Worm (Caenorhabditis elegans) whole organism, young adult: ENCODE results near the gene Y39A1A.16.

Source experiments
- B0261.1 ChIP-seq: sonication (generic microtip); optimal IDR thresholded peaks from 2 replicates; lab custom pipeline; 2016; ENCODE audit warnings: mild to moderate bottlenecking, missing genetic modification characterization, moderate library complexity, missing compliant biosample characterization
- C17E4.6 ChIP-seq: fragments of 200-800 bp; sonication (Bioruptor generic); IDR thresholded peaks from 2 replicates; pipeline ENCODE4 v1.3.6; 2022; ENCODE audit warnings: missing genetic modification reagents, missing genetic modification characterization, missing compliant biosample characterization
- F23B12.7 ChIP-seq: sonication (generic microtip); optimal IDR thresholded peaks from 2 replicates; lab custom pipeline; 2017; ENCODE audit warnings: missing genetic modification characterization, mild to moderate bottlenecking, missing compliant biosample characterization, antibody characterized with exemption, moderate library complexity; ENCODE audit not compliant: insufficient read depth
- F37B4.10 ChIP-seq: fragments of 200-800 bp; sonication (Bioruptor generic); IDR thresholded peaks from 2 replicates; pipeline ENCODE4 v1.3.6; 2022; ENCODE audit warnings: missing genetic modification characterization, missing compliant biosample characterization
- F39B2.1 ChIP-seq: fragments of 200-800 bp; sonication (Bioruptor generic); IDR thresholded peaks from 2 replicates; pipeline ENCODE4 v1.3.6; 2022; ENCODE audit warnings: missing genetic modification reagents, missing genetic modification characterization, missing compliant biosample characterization
- F49E8.2 ChIP-seq: sonication (generic microtip); optimal IDR thresholded peaks from 3 replicates; lab custom pipeline; 2017; ENCODE audit warnings: missing genetic modification characterization, mild to moderate bottlenecking, missing compliant biosample characterization, antibody characterized with exemption, moderate library complexity; ENCODE audit not compliant: insufficient read depth
- F55B11.4 ChIP-seq: sonication (generic microtip); optimal IDR thresholded peaks from 2 replicates; lab custom pipeline; 2016; ENCODE audit warnings: missing compliant biosample characterization, missing genetic modification characterization, borderline replicate concordance; ENCODE audit not compliant: insufficient read depth
- F57A8.1 ChIP-seq: fragments of 200-800 bp; sonication (Bioruptor generic); optimal IDR thresholded peaks from 2 replicates; lab custom pipeline; 2018; ENCODE audit warnings: mild to moderate bottlenecking, missing genetic modification characterization, moderate library complexity, missing compliant biosample characterization
- Y53G8AR.9 ChIP-seq: fragments of 200-800 bp; sonication (Bioruptor generic); conservative IDR thresholded peaks from 2 replicates; pipeline ENCODE4 v1.3.6; 2022; ENCODE audit warnings: missing genetic modification reagents, missing genetic modification characterization, missing compliant biosample characterization
- Y67H2A.10 ChIP-seq: fragments of 200-800 bp; sonication (Bioruptor generic); conservative IDR thresholded peaks from 2 replicates; pipeline ENCODE4 v1.3.6; 2022; ENCODE audit warnings: missing genetic modification reagents, missing genetic modification characterization, missing compliant biosample characterization
- Y79H2A.3 ChIP-seq: fragments of 200-800 bp; sonication (Bioruptor generic); conservative IDR thresholded peaks from 2 replicates; pipeline ENCODE4 v1.3.6; 2022; ENCODE audit warnings: missing genetic modification reagents, missing genetic modification characterization, missing compliant biosample characterization
- aptf-3 ChIP-seq: fragments of 200-800 bp; sonication (Bioruptor generic); IDR thresholded peaks from 2 replicates; pipeline ENCODE4 v1.3.6; 2022; ENCODE audit warnings: missing genetic modification characterization, missing compliant biosample characterization
- athp-1 ChIP-seq: sonication (generic microtip); optimal IDR thresholded peaks from 2 replicates; lab custom pipeline; 2017; ENCODE audit warnings: mild to moderate bottlenecking, missing genetic modification characterization, missing compliant biosample characterization
- attf-5 ChIP-seq: fragments of 200-800 bp; sonication (Bioruptor generic); optimal IDR thresholded peaks from 2 replicates; lab custom pipeline; 2018; ENCODE audit warnings: mild to moderate bottlenecking, missing genetic modification characterization, missing compliant biosample characterization
- attf-6 ChIP-seq: fragments of 200-800 bp; sonication (Bioruptor generic); IDR thresholded peaks from 2 replicates; pipeline ENCODE4 v1.3.6; 2022; ENCODE audit warnings: missing genetic modification reagents, missing genetic modification characterization, missing compliant biosample characterization
- bed-2 ChIP-seq: fragments of 200-800 bp; sonication (Bioruptor generic); IDR thresholded peaks from 2 replicates; pipeline ENCODE4 v1.3.6; 2022; ENCODE audit warnings: missing genetic modification reagents, missing genetic modification characterization, missing compliant biosample characterization
- ccch-3 ChIP-seq: fragments of 200-800 bp; sonication (Bioruptor generic); optimal IDR thresholded peaks from 2 replicates; lab custom pipeline; 2018; ENCODE audit warnings: mild to moderate bottlenecking, missing genetic modification characterization, missing compliant biosample characterization
- cebp-2 ChIP-seq: fragments of 200-800 bp; sonication (Bioruptor generic); IDR thresholded peaks from 2 replicates; pipeline ENCODE4 v1.3.6; 2022; ENCODE audit warnings: missing genetic modification characterization, missing compliant biosample characterization
- ceh-58 ChIP-seq: fragments of 200-800 bp; sonication (Bioruptor generic); IDR thresholded peaks from 2 replicates; pipeline ENCODE4 v1.3.6; 2022; ENCODE audit warnings: missing genetic modification characterization, missing compliant biosample characterization
- ceh-79 ChIP-seq: sonication (generic microtip); optimal IDR thresholded peaks from 2 replicates; lab custom pipeline; 2017; ENCODE audit warnings: mild to moderate bottlenecking, missing genetic modification characterization, missing compliant biosample characterization
- die-1 ChIP-seq: sonication (generic microtip); optimal IDR thresholded peaks from 2 replicates; lab custom pipeline; 2016; ENCODE audit warnings: missing genotype, mild to moderate bottlenecking, missing genetic modification characterization, missing compliant biosample characterization
- dox-1 ChIP-seq: fragments of 200-800 bp; sonication (Bioruptor generic); IDR thresholded peaks from 2 replicates; pipeline ENCODE4 v1.3.6; 2022; ENCODE audit warnings: missing genetic modification reagents, missing genetic modification characterization, missing compliant biosample characterization
- dpl-1 ChIP-seq: fragments of 150-350 bp; optimal IDR thresholded peaks from 2 replicates; lab custom pipeline; 2014; ENCODE audit warnings: missing biosample characterization, missing genetic modification reagents, missing genetic modification characterization
- egrh-3 ChIP-seq: fragments of 200-800 bp; sonication (Bioruptor generic); IDR thresholded peaks from 2 replicates; pipeline ENCODE4 v1.3.6; 2022; ENCODE audit warnings: missing genetic modification reagents, missing genetic modification characterization, missing compliant biosample characterization
- fkh-3 ChIP-seq: sonication (generic microtip); optimal IDR thresholded peaks from 2 replicates; lab custom pipeline; 2016; ENCODE audit warnings: mild to moderate bottlenecking, missing genetic modification characterization, missing compliant biosample characterization
- gei-17 ChIP-seq: fragments of 200-800 bp; sonication (Bioruptor generic); optimal IDR thresholded peaks from 2 replicates; lab custom pipeline; 2018; ENCODE audit warnings: mild to moderate bottlenecking, missing genetic modification characterization, missing compliant biosample characterization
- hlh-12 ChIP-seq: sonication (generic microtip); optimal IDR thresholded peaks from 2 replicates; lab custom pipeline; 2016; ENCODE audit warnings: missing genetic modification characterization, missing compliant biosample characterization
- hmg-1.2 ChIP-seq: fragments of 200-800 bp; sonication (Bioruptor generic); IDR thresholded peaks from 2 replicates; pipeline ENCODE4 v1.3.6; 2022; ENCODE audit warnings: missing genetic modification reagents, missing genetic modification characterization, missing compliant biosample characterization
- lag-1 ChIP-seq: fragments of 200-800 bp; sonication (Bioruptor generic); IDR thresholded peaks from 2 replicates; pipeline ENCODE4 v1.3.6; 2022; ENCODE audit warnings: missing genetic modification reagents, missing genetic modification characterization, missing compliant biosample characterization
- lin-26 ChIP-seq: fragments of 200-800 bp; sonication (Bioruptor generic); IDR thresholded peaks from 2 replicates; pipeline ENCODE4 v1.3.6; 2022; ENCODE audit warnings: missing genetic modification reagents, missing genetic modification characterization, missing compliant biosample characterization
- lsl-1 ChIP-seq: fragments of 200-800 bp; sonication (Bioruptor generic); optimal IDR thresholded peaks from 2 replicates; lab custom pipeline; 2018; ENCODE audit warnings: mild to moderate bottlenecking, missing genetic modification characterization, moderate library complexity, missing compliant biosample characterization
- madf-10 ChIP-seq: sonication (generic microtip); optimal IDR thresholded peaks from 2 replicates; lab custom pipeline; 2016; ENCODE audit warnings: mild to moderate bottlenecking, missing genetic modification characterization, missing compliant biosample characterization
- mcd-1 ChIP-seq: fragments of 200-800 bp; sonication (Bioruptor generic); IDR thresholded peaks from 2 replicates; pipeline ENCODE4 v1.3.6; 2022; ENCODE audit warnings: missing genetic modification reagents, missing genetic modification characterization, missing compliant biosample characterization
- nfya-1 ChIP-seq: sonication (generic microtip); optimal IDR thresholded peaks from 2 replicates; lab custom pipeline; 2017; ENCODE audit warnings: antibody characterized with exemption, missing compliant biosample characterization, missing genetic modification characterization, borderline replicate concordance; ENCODE audit not compliant: insufficient read depth
- nhr-179 ChIP-seq: sonication (generic microtip); optimal IDR thresholded peaks from 2 replicates; lab custom pipeline; 2016; ENCODE audit warnings: mild to moderate bottlenecking, missing genetic modification characterization, missing compliant biosample characterization
- nhr-27 ChIP-seq: fragments of 200-800 bp; sonication (Bioruptor generic); optimal IDR thresholded peaks from 2 replicates; lab custom pipeline; 2018; ENCODE audit warnings: mild to moderate bottlenecking, missing genetic modification characterization, moderate library complexity, missing compliant biosample characterization
- pbrm-1 ChIP-seq: fragments of 200-800 bp; sonication (Bioruptor generic); IDR thresholded peaks from 2 replicates; pipeline ENCODE4 v1.3.6; 2022; ENCODE audit warnings: missing genetic modification reagents, missing genetic modification characterization, missing compliant biosample characterization
- rpc-1 ChIP-seq, 2 experiments: fragments of 150-350 bp in 1 of 2; sonication (generic microtip) in 1 of 2; optimal IDR thresholded peaks; 2 replicates each; lab custom pipeline; 2014 to 2018; ENCODE audit warnings: missing biosample characterization in 1 of 2, missing genetic modification characterization in 1 of 2, missing genetic modification reagents in 1 of 2, missing genotype in 1 of 2
- sdz-38 ChIP-seq: sonication (generic microtip); optimal IDR thresholded peaks from 2 replicates; lab custom pipeline; 2016; ENCODE audit warnings: missing genotype, missing genetic modification characterization, missing compliant biosample characterization
- sea-2 ChIP-seq: fragments of 200-800 bp; sonication (Bioruptor generic); IDR thresholded peaks from 2 replicates; pipeline ENCODE4 v1.3.6; 2022; ENCODE audit warnings: missing genetic modification characterization, missing compliant biosample characterization
- somi-1 ChIP-seq: fragments of 200-800 bp; sonication (Bioruptor generic); optimal IDR thresholded peaks from 2 replicates; lab custom pipeline; 2018; ENCODE audit warnings: mild to moderate bottlenecking, missing genetic modification characterization, missing compliant biosample characterization
- unc-130 ChIP-seq: sonication (generic microtip); optimal IDR thresholded peaks from 2 replicates; lab custom pipeline; 2016; ENCODE audit warnings: missing genetic modification reagents, missing genetic modification characterization, missing compliant biosample characterization
- xnd-1 ChIP-seq: sonication (generic microtip); optimal IDR thresholded peaks from 2 replicates; lab custom pipeline; 2016; ENCODE audit warnings: missing genotype, missing genetic modification reagents, missing genetic modification characterization, missing compliant biosample characterization
- ztf-26 ChIP-seq: sonication (generic microtip); optimal IDR thresholded peaks from 2 replicates; lab custom pipeline; 2017; ENCODE audit warnings: missing genetic modification characterization, missing compliant biosample characterization
- ztf-28 ChIP-seq: fragments of 200-800 bp; sonication (Bioruptor generic); IDR thresholded peaks from 2 replicates; pipeline ENCODE4 v1.3.6; 2022; ENCODE audit warnings: missing genetic modification reagents, missing genetic modification characterization, missing compliant biosample characterization
- ztf-6 ChIP-seq: fragments of 200-800 bp; sonication (Bioruptor generic); IDR thresholded peaks from 2 replicates; pipeline ENCODE4 v1.3.6; 2022; ENCODE audit warnings: missing genetic modification reagents, missing genetic modification characterization, missing compliant biosample characterization

Y39A1A.16 gene

DNA sequence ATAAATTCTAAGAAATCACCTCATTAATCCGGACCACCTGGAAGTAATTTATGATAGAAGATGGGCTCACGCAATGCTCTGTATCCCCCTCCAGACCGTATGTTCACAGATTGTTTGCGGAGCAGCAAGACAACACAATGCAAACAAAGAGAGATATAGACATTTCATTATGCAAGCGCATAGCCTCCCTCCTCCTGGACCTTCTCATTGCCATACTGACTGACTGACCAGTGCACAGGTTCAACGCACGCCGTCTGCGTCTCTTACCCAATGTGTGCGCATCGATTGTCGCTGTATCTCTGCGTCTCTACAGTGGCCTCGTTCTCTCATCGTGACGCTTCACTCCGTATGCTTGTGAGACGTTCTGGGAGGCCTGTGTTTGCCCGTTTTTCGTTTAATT is 27.4 kb upstream of the Y39A1A.16 start (continued):
- TF ChIP-seq mcd-1 (GFP tag; lab: Robert Waterston, UW) (peak; percentile 45; the same call in 1 of the 2 replicates), cebp-2 (GFP tag; lab: Robert Waterston, UW) (no peak), somi-1 (GFP tag; lab: Kevin White, UChicago) (no peak), ceh-79 (tag; lab: Kevin White, UChicago) (peak; percentile 12), pbrm-1 (no peak), sea-2 (GFP tag; lab: Robert Waterston, UW) (no peak), ztf-26 (tag; lab: Kevin White, UChicago) (no peak), F57A8.1 (GFP tag; lab: Kevin White, UChicago) (no peak), ztf-28 (GFP tag; lab: Robert Waterston, UW) (no peak), die-1 (no peak), hlh-12 (tag; lab: Kevin White, UChicago) (no peak), lag-1 (GFP tag; lab: Robert Waterston, UW) (no peak), lin-26 (GFP tag; lab: Robert Waterston, UW) (no peak), C17E4.6 (GFP tag; lab: Robert Waterston, UW) (no peak), ccch-3 (GFP tag; lab: Kevin White, UChicago) (no peak), F39B2.1 (GFP tag; lab: Robert Waterston, UW) (no peak), F23B12.7 (no peak), nhr-179 (tag; lab: Kevin White, UChicago) (no peak), bed-2 (no peak), sdz-38 (tag; lab: Kevin White, UChicago) (no peak), dpl-1 (no peak), Y79H2A.3 (GFP tag; lab: Robert Waterston, UW) (no peak), Y53G8AR.9 (no peak)

DNA sequence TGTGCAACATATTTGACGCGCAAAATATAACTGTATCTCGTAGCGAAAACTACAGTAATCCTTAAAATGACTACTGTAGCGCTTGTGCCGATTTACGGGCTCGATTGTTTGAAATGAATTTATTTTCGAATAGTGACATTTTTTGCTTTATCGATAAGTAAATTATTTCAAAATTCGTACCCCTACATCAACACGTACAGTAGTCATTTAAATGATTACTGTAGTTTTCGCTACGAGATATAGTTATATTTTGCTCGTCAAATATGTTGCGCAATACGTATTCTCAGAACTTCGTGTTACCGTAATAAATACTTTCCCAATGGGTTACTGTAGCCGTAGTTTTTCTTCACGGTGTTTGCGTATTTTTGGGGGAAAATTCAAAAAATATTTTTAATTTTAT is 26.2 kb upstream of the Y39A1A.16 start:
- TF ChIP-seq F49E8.2 (no peak), aptf-3 (GFP tag; lab: Robert Waterston, UW) (no peak), lin-26 (GFP tag; lab: Robert Waterston, UW) (no peak), gei-17 (GFP tag; lab: Kevin White, UChicago) (no peak), rpc-1 (optimal IDR thresholded peaks at IDR 0.05; lab: Kevin White, UChicago) (no peak), rpc-1 (tag; optimal IDR thresholded peaks at IDR 0.05; lab: Kevin White, UChicago) (no peak), athp-1 (no peak), C17E4.6 (GFP tag; lab: Robert Waterston, UW) (no peak), attf-6 (GFP tag; lab: Robert Waterston, UW) (no peak), madf-10 (tag; lab: Kevin White, UChicago) (no peak), nfya-1 (no peak), fkh-3 (tag; lab: Kevin White, UChicago) (no peak), F37B4.10 (GFP tag; lab: Robert Waterston, UW) (no peak), F39B2.1 (GFP tag; lab: Robert Waterston, UW) (no peak), hlh-12 (tag; lab: Kevin White, UChicago) (no peak), attf-5 (GFP tag; lab: Kevin White, UChicago) (no peak)

ce11 chrIII:10653479-10653878 is 25.6 kb upstream of the Y39A1A.16 start:
- TF ChIP-seq egrh-3 (GFP tag; lab: Robert Waterston, UW) = no peak
- TF ChIP-seq attf-5 (GFP tag; lab: Kevin White, UChicago) = no peak
- no peak for TF ChIP-seq xnd-1 (tag; lab: Kevin White, UChicago)
- no peak for TF ChIP-seq unc-130 (GFP tag; lab: Kevin White, UChicago)
- TF ChIP-seq pbrm-1 = no peak
- TF ChIP-seq ceh-58 = no peak
- no peak for TF ChIP-seq somi-1 (GFP tag; lab: Kevin White, UChicago)
- no peak for TF ChIP-seq hmg-1.2 (GFP tag; lab: Robert Waterston, UW)
- no peak for TF ChIP-seq Y67H2A.10 (GFP tag; lab: Robert Waterston, UW)
- no peak for TF ChIP-seq dox-1 (GFP tag; lab: Robert Waterston, UW)
- no peak for TF ChIP-seq F55B11.4
- TF ChIP-seq ztf-6 (GFP tag; lab: Robert Waterston, UW) = no peak
- TF ChIP-seq lsl-1 = no peak
- no peak for TF ChIP-seq lag-1 (GFP tag; lab: Robert Waterston, UW)
- no peak for TF ChIP-seq fkh-3 (tag; lab: Kevin White, UChicago)
- TF ChIP-seq nhr-27 = no peak
- TF ChIP-seq B0261.1 = no peak
